Fruit fly (Drosophila melanogaster) whole organism, embryonic: ENCODE measurements around the gene CG14913.

Experiments
- Adf1 ChIP-seq: fragments of 200-800 bp; sonication (Bioruptor generic); IDR thresholded peaks from 2 replicates; pipeline ENCODE4 v1.3.6; 2022; ENCODE audit warnings: missing biosample characterization, missing genetic modification characterization
- Bteb2 ChIP-seq: fragments of 200-800 bp; sonication (Bioruptor generic); optimal IDR thresholded peaks from 2 replicates; lab custom pipeline; 2016; ENCODE audit warnings: missing biosample characterization, missing genetic modification characterization
- CG1024 ChIP-seq: fragments of 200-800 bp; sonication (Bioruptor generic); IDR thresholded peaks from 2 replicates; pipeline ENCODE4 v1.3.6; 2022; ENCODE audit warnings: missing biosample characterization, missing genetic modification characterization
- CG10274 ChIP-seq: fragments of 200-800 bp; sonication (Bioruptor generic); optimal IDR thresholded peaks from 3 replicates; lab custom pipeline; 2017; ENCODE audit warnings: missing biosample characterization, mild to moderate bottlenecking, missing genetic modification characterization
- CG11093 ChIP-seq: fragments of 200-800 bp; sonication (Bioruptor generic); IDR thresholded peaks from 3 replicates; pipeline ENCODE4 v1.3.6; 2022; ENCODE audit warnings: missing biosample characterization, missing genetic modification characterization
- CG11723 ChIP-seq: fragments of 200-800 bp; sonication (Bioruptor generic); optimal IDR thresholded peaks from 2 replicates; lab custom pipeline; 2017; ENCODE audit warnings: missing biosample characterization, mild to moderate bottlenecking, missing genetic modification characterization
- CG12071 ChIP-seq: fragments of 200-800 bp; sonication (Bioruptor generic); optimal IDR thresholded peaks from 3 replicates; lab custom pipeline; 2018; ENCODE audit warnings: missing biosample characterization, mild to moderate bottlenecking, missing genetic modification characterization
- CG12391 ChIP-seq: fragments of 200-800 bp; sonication (Bioruptor generic); optimal IDR thresholded peaks from 3 replicates; lab custom pipeline; 2018; ENCODE audit warnings: missing biosample characterization, mild to moderate bottlenecking, missing genetic modification characterization, moderate library complexity
- CG12744 ChIP-seq: fragments of 200-800 bp; sonication (Bioruptor generic); optimal IDR thresholded peaks from 2 replicates; lab custom pipeline; 2016; ENCODE audit warnings: missing biosample characterization, missing genetic modification characterization
- CG12942 ChIP-seq: fragments of 200-800 bp; sonication (Bioruptor generic); optimal IDR thresholded peaks from 3 replicates; lab custom pipeline; 2016; ENCODE audit warnings: missing biosample characterization, missing genetic modification characterization
- CG14014 ChIP-seq: fragments of 200-800 bp; sonication (Bioruptor generic); IDR thresholded peaks from 2 replicates; pipeline ENCODE4 v1.3.6; 2022; ENCODE audit warnings: missing biosample characterization, missing genetic modification characterization
- CG15011 ChIP-seq: fragments of 200-800 bp; sonication (Bioruptor generic); optimal IDR thresholded peaks from 3 replicates; lab custom pipeline; 2018; ENCODE audit warnings: missing biosample characterization, mild to moderate bottlenecking, missing genetic modification characterization
- CG15073 ChIP-seq: fragments of 200-800 bp; sonication (Bioruptor generic); optimal IDR thresholded peaks from 2 replicates; lab custom pipeline; 2016; ENCODE audit warnings: missing biosample characterization, missing genetic modification characterization
- CG1647 ChIP-seq: fragments of 200-800 bp; sonication (Bioruptor generic); optimal IDR thresholded peaks from 3 replicates; lab custom pipeline; 2016; ENCODE audit warnings: missing biosample characterization, missing genetic modification characterization
- CG18476 ChIP-seq: fragments of 200-800 bp; sonication (Bioruptor generic); optimal IDR thresholded peaks from 2 replicates; lab custom pipeline; 2016; ENCODE audit warnings: missing biosample characterization, mild to moderate bottlenecking, missing genetic modification characterization
- CG2712 ChIP-seq: fragments of 200-800 bp; optimal IDR thresholded peaks from 3 replicates; lab custom pipeline; 2019; ENCODE audit warnings: missing biosample characterization, mild to moderate bottlenecking, missing genetic modification characterization, moderate library complexity
- CG31388 ChIP-seq: fragments of 200-800 bp; sonication (Bioruptor generic); optimal IDR thresholded peaks from 2 replicates; lab custom pipeline; 2016; ENCODE audit warnings: missing biosample characterization, missing genetic modification characterization
- CG3407 ChIP-seq: fragments of 200-800 bp; sonication (Bioruptor generic); optimal IDR thresholded peaks from 2 replicates; lab custom pipeline; 2018; ENCODE audit warnings: missing biosample characterization, mild to moderate bottlenecking, missing genetic modification characterization
- CG34422 ChIP-seq: fragments of 200-800 bp; sonication (Bioruptor generic); IDR thresholded peaks from 3 replicates; pipeline ENCODE4 v1.3.6; 2022; ENCODE audit warnings: missing biosample characterization, missing genetic modification characterization
- CG43689 ChIP-seq: fragments of 200-800 bp; sonication (Bioruptor generic); IDR thresholded peaks from 2 replicates; pipeline ENCODE4 v1.3.6; 2022; ENCODE audit warnings: missing biosample characterization, missing genetic modification characterization
- CG4854 ChIP-seq: fragments of 200-800 bp; sonication (Bioruptor generic); optimal IDR thresholded peaks from 2 replicates; lab custom pipeline; 2016; ENCODE audit warnings: missing biosample characterization, missing genetic modification characterization, inconsistent platforms
- CG6272 ChIP-seq: fragments of 200-800 bp; sonication (Bioruptor generic); IDR thresholded peaks from 2 replicates; pipeline ENCODE4 v1.3.6; 2022; ENCODE audit warnings: missing biosample characterization, missing genetic modification characterization
- CG9797 ChIP-seq: fragments of 200-800 bp; sonication (Bioruptor generic); optimal IDR thresholded peaks from 3 replicates; lab custom pipeline; 2018; ENCODE audit warnings: missing biosample characterization, mild to moderate bottlenecking, missing genetic modification characterization
- Dip3 ChIP-seq: fragments of 200-800 bp; sonication (Bioruptor generic); optimal IDR thresholded peaks from 3 replicates; lab custom pipeline; 2016; ENCODE audit warnings: missing biosample characterization, missing genetic modification characterization
- ERR ChIP-seq: fragments of 200-800 bp; sonication (Bioruptor generic); optimal IDR thresholded peaks from 2 replicates; lab custom pipeline; 2016; ENCODE audit warnings: missing biosample characterization, missing genetic modification characterization
- Ets65A ChIP-seq: fragments of 200-800 bp; sonication (Bioruptor generic); peaks from one replicate; lab custom pipeline; 2016; ENCODE audit warnings: missing biosample characterization, missing genetic modification characterization
- Hsf ChIP-seq: fragments of 200-800 bp; sonication (Bioruptor generic); optimal IDR thresholded peaks from 3 replicates; lab custom pipeline; 2016; ENCODE audit warnings: missing biosample characterization, missing genetic modification characterization
- Nf-YB ChIP-seq: fragments of 200-800 bp; sonication (Bioruptor generic); optimal IDR thresholded peaks from 3 replicates; lab custom pipeline; 2019; ENCODE audit warnings: missing biosample characterization, mild to moderate bottlenecking, missing genetic modification characterization, moderate library complexity
- PHDP ChIP-seq: fragments of 200-800 bp; sonication (Bioruptor generic); optimal IDR thresholded peaks from 3 replicates; lab custom pipeline; 2018; ENCODE audit warnings: missing biosample characterization, mild to moderate bottlenecking, missing genetic modification characterization, moderate library complexity
- bcd ChIP-seq: fragments of 200-800 bp; sonication (Bioruptor generic); optimal IDR thresholded peaks from 2 replicates; lab custom pipeline; 2017; ENCODE audit warnings: missing biosample characterization, mild to moderate bottlenecking, missing genetic modification characterization
- cg ChIP-seq: fragments of 200-800 bp; sonication (Bioruptor generic); optimal IDR thresholded peaks from 3 replicates; lab custom pipeline; 2019; ENCODE audit warnings: missing biosample characterization, mild to moderate bottlenecking, missing genetic modification characterization, moderate library complexity
- chinmo ChIP-seq: fragments of 200-800 bp; sonication (Bioruptor generic); IDR thresholded peaks from 4 replicates; pipeline ENCODE4 v1.3.6; 2022; ENCODE audit warnings: missing biosample characterization, missing genetic modification characterization; ENCODE audit not compliant: partially characterized antibody
- crc ChIP-seq: fragments of 200-800 bp; sonication (Bioruptor generic); optimal IDR thresholded peaks from 2 replicates; lab custom pipeline; 2016; ENCODE audit warnings: missing biosample characterization, missing genetic modification characterization
- dmrt11E ChIP-seq: fragments of 200-800 bp; sonication (Bioruptor generic); optimal IDR thresholded peaks from 3 replicates; lab custom pipeline; 2018; ENCODE audit warnings: missing biosample characterization, mild to moderate bottlenecking, missing genetic modification characterization, moderate library complexity
- eve ChIP-seq, 2 experiments: fragments of >200 bp; optimal IDR thresholded peaks; 2 replicates each; lab custom pipeline; 2017; ENCODE audit warnings: missing biosample characterization in 2 of 2, missing genetic modification characterization in 2 of 2
- fd96Cb ChIP-seq: fragments of 200-800 bp; sonication (Bioruptor generic); optimal IDR thresholded peaks from 2 replicates; lab custom pipeline; 2018; ENCODE audit warnings: missing biosample characterization, mild to moderate bottlenecking, missing genetic modification characterization, moderate library complexity
- gce ChIP-seq: fragments of 200-800 bp; sonication (Bioruptor generic); IDR thresholded peaks from 3 replicates; pipeline ENCODE4 v1.3.6; 2022; ENCODE audit warnings: missing biosample characterization, missing genetic modification characterization
- hbn ChIP-seq: fragments of 200-800 bp; sonication (Bioruptor generic); IDR thresholded peaks from 2 replicates; pipeline ENCODE4 v1.3.6; 2022; ENCODE audit warnings: missing biosample characterization, missing genetic modification characterization; ENCODE audit not compliant: partially characterized antibody
- her ChIP-seq: fragments of 200-800 bp; sonication (Bioruptor generic); optimal IDR thresholded peaks from 2 replicates; lab custom pipeline; 2016; ENCODE audit warnings: missing biosample characterization, missing genetic modification characterization
- hkb ChIP-seq, 2 experiments: fragments of 200-800 bp in 1 of 2; fragments of >200 bp in 1 of 2; sonication (Bioruptor generic) in 1 of 2; IDR thresholded peaks in 1 of 2; optimal IDR thresholded peaks in 1 of 2; 2 replicates each; pipeline versions ENCODE4 v1.3.6 to Lab custom; 2017 to 2022; ENCODE audit warnings: missing biosample characterization in 1 of 2, missing genetic modification characterization in 1 of 2
- luna ChIP-seq: fragments of 200-800 bp; sonication (Bioruptor generic); optimal IDR thresholded peaks from 2 replicates; lab custom pipeline; 2016; ENCODE audit warnings: missing biosample characterization, missing genetic modification characterization
- sc ChIP-seq, 3 experiments: fragments of >200 bp in 2 of 3; fragments of 200-800 bp in 1 of 3; sonication (Bioruptor generic) in 1 of 3; optimal IDR thresholded peaks; 2 replicates in 2 of 3; 3 replicates in 1 of 3; lab custom pipeline; 2017; ENCODE audit warnings: mild to moderate bottlenecking in 1 of 3, missing biosample characterization in 1 of 3, missing genetic modification characterization in 1 of 3, missing genetic modification reagents in 1 of 3
- shn ChIP-seq: fragments of 200-800 bp; sonication (Bioruptor generic); optimal IDR thresholded peaks from 3 replicates; lab custom pipeline; 2016; ENCODE audit warnings: missing biosample characterization, missing genetic modification characterization
- sqz ChIP-seq: fragments of 200-800 bp; sonication (Bioruptor generic); optimal IDR thresholded peaks from 3 replicates; lab custom pipeline; 2018; ENCODE audit warnings: missing biosample characterization, mild to moderate bottlenecking, missing genetic modification characterization
- stc ChIP-seq: fragments of 200-800 bp; sonication (Bioruptor generic); IDR thresholded peaks from 2 replicates; pipeline ENCODE4 v1.3.6; 2022; ENCODE audit warnings: missing biosample characterization, missing genetic modification characterization
- twi ChIP-seq: fragments of 200-800 bp; optimal IDR thresholded peaks from 2 replicates; lab custom pipeline; 2019; ENCODE audit warnings: missing biosample characterization, mild to moderate bottlenecking, missing genetic modification characterization, moderate library complexity
- tx ChIP-seq: fragments of 200-800 bp; sonication (Bioruptor generic); optimal IDR thresholded peaks from 2 replicates; lab custom pipeline; 2016; ENCODE audit warnings: missing biosample characterization, missing genetic modification characterization
- vnd ChIP-seq: fragments of 200-800 bp; sonication (Bioruptor generic); IDR thresholded peaks from 3 replicates; pipeline ENCODE4 v1.3.6; 2022; ENCODE audit warnings: missing biosample characterization, missing genetic modification characterization; ENCODE audit not compliant: partially characterized antibody
- wor ChIP-seq: fragments of 200-800 bp; sonication (Bioruptor generic); IDR thresholded peaks from 2 replicates; pipeline ENCODE4 v1.3.6; 2022; ENCODE audit warnings: missing biosample characterization, missing genetic modification characterization
- zfh1 ChIP-seq: fragments of 200-800 bp; sonication (Bioruptor generic); IDR thresholded peaks from 3 replicates; pipeline ENCODE4 v1.3.6; 2022; ENCODE audit warnings: missing biosample characterization, missing genetic modification characterization

Gene CG14913

dm6 chr2L:10987370-10987853 lies 29.4 kb upstream of the CG14913 start, which contains the start of the genes piwi and CG12253 (continued):
- TF ChIP-seq chinmo (GFP tag; lab: Robert Waterston, UW) (no peak), vnd (GFP tag; lab: Robert Waterston, UW) (no peak), bcd (GFP tag; lab: Kevin White, UChicago) (no peak), CG31388 (GFP tag; lab: Kevin White, UChicago) (no peak), gce (GFP tag; lab: Robert Waterston, UW) (no peak), CG15011 (GFP tag; lab: Kevin White, UChicago) (no peak), CG15073 (peak; percentile 26), Nf-YB (peak; percentile 70), CG9797 (peak; percentile 31), CG3407 (no peak), eve (GFP tag; optimal IDR thresholded peaks at IDR 0.05; lab: Kevin White, UChicago) (no peak), hbn (GFP tag; lab: Robert Waterston, UW) (no peak), CG14014 (GFP tag; lab: Robert Waterston, UW) (peak; percentile 66; the same call in 1 of the 2 replicates), CG12942 (GFP tag; lab: Kevin White, UChicago) (peak; percentile 70), PHDP (peak; percentile 87), twi (tag; lab: Kevin White, UChicago) (peak; percentile 69), fd96Cb (tag; lab: Kevin White, UChicago) (peak; percentile 70), dmrt11E (tag; lab: Kevin White, UChicago) (peak; percentile 90), Hsf (GFP tag; lab: Kevin White, UChicago) (peak; percentile 77), ERR (no peak), CG18476 (peak; percentile 24), CG43689 (GFP tag; lab: Robert Waterston, UW) (peak; percentile 62; the same call in 1 of the 2 replicates), shn (GFP tag; lab: Kevin White, UChicago) (peak; percentile 35), CG10274 (GFP tag; lab: Kevin White, UChicago) (no peak), Bteb2 (peak; percentile 32), luna (no peak), tx (GFP tag; lab: Kevin White, UChicago) (no peak), CG12391 (peak; percentile 93), CG12744 (GFP tag; lab: Kevin White, UChicago) (no peak), Adf1 (peak; percentile 63), CG11723 (GFP tag; lab: Kevin White, UChicago) (no peak), sc (optimal IDR thresholded peaks at IDR 0.05; lab: Kevin White, UChicago) (no peak), sc (GFP tag; optimal IDR thresholded peaks at IDR 0.05; lab: Kevin White, UChicago) (peak; percentile 67), CG11093 (GFP tag; lab: Robert Waterston, UW) (no peak), CG34422 (GFP tag; lab: Robert Waterston, UW) (no peak), Ets65A (GFP tag; lab: Kevin White, UChicago) (peak; percentile 24), her (GFP tag; lab: Kevin White, UChicago) (no peak), CG6272 (GFP tag; lab: Robert Waterston, UW) (no peak), sqz (GFP tag; lab: Kevin White, UChicago) (no peak), CG1024 (GFP tag; lab: Robert Waterston, UW) (0 out of 2 replicates have a peak, but pooled peaks have one; percentile 33), stc (GFP tag; lab: Robert Waterston, UW) (no peak), zfh1 (GFP tag; lab: Robert Waterston, UW) (peak; percentile 67; the same call in 2 of the 3 replicates), cg (GFP tag; lab: Kevin White, UChicago) (no peak), Dip3 (peak; percentile 25), CG12071 (no peak), CG4854 (GFP tag; lab: Kevin White, UChicago) (no peak), hkb (optimal IDR thresholded peaks at IDR 0.05; lab: Kevin White, UChicago) (no peak), hkb (GFP tag; IDR thresholded peaks at IDR 0.05; lab: Robert Waterston, UW) (peak; percentile 21; the same call in 1 of the 2 replicates), crc (no peak), wor (GFP tag; lab: Robert Waterston, UW) (peak; percentile 75), CG1647 (GFP tag; lab: Kevin White, UChicago) (no peak), CG2712 (peak; percentile 76)
